Worm (Caenorhabditis elegans) whole organism, L1 larva: ENCODE results near the gene K01A11.1.

Source experiments
- F16B12.6 ChIP-seq: fragments of 150-350 bp; optimal IDR thresholded peaks from 2 replicates; lab custom pipeline; 2014; ENCODE audit warnings: missing biosample characterization, missing genetic modification characterization
- alr-1 ChIP-seq: fragments of 200-800 bp; sonication (Bioruptor generic); optimal IDR thresholded peaks from 2 replicates; lab custom pipeline; 2018; ENCODE audit warnings: borderline replicate concordance, mild to moderate bottlenecking, missing genetic modification characterization, missing compliant biosample characterization
- ceh-8 ChIP-seq: fragments of 200-800 bp; sonication (Bioruptor generic); optimal IDR thresholded peaks from 2 replicates; lab custom pipeline; 2018; ENCODE audit warnings: mild to moderate bottlenecking, missing genetic modification characterization, moderate library complexity, missing compliant biosample characterization
- ceh-82 ChIP-seq, 3 experiments: fragments of 150-350 bp in 1 of 3; sonication (generic microtip) in 2 of 3; optimal IDR thresholded peaks; 2 replicates each; lab custom pipeline; 2014 to 2017; ENCODE audit warnings: missing biosample characterization in 3 of 3, missing genetic modification characterization in 3 of 3
- ceh-88 ChIP-seq: fragments of 200-800 bp; sonication (Bioruptor generic); IDR thresholded peaks from 2 replicates; pipeline ENCODE4 v1.3.6; 2022; ENCODE audit warnings: missing genetic modification characterization, missing compliant biosample characterization
- dpl-1 ChIP-seq, 3 experiments: fragments of 150-350 bp in 2 of 3; sonication (generic microtip) in 1 of 3; optimal IDR thresholded peaks; 2 replicates each; lab custom pipeline; 2014 to 2017; ENCODE audit warnings: missing biosample characterization in 3 of 3, missing genetic modification characterization in 3 of 3, missing genetic modification reagents in 3 of 3
- efl-1 ChIP-seq, 4 experiments: fragments of 150-350 bp; optimal IDR thresholded peaks in 3 of 4; peaks in 1 of 4; 1 replicate in 1 of 4; 2 replicates in 3 of 4; lab custom pipeline; 2014; ENCODE audit warnings: missing biosample characterization in 2 of 4, missing genetic modification characterization in 2 of 4, missing genetic modification reagents in 2 of 4
- efl-3 ChIP-seq: fragments of 200-800 bp; sonication (Bioruptor generic); optimal IDR thresholded peaks from 2 replicates; lab custom pipeline; 2018; ENCODE audit warnings: mild to moderate bottlenecking, missing genetic modification characterization, missing compliant biosample characterization
- egl-13 ChIP-seq: sonication (generic microtip); optimal IDR thresholded peaks from 2 replicates; lab custom pipeline; 2016; ENCODE audit warnings: missing genotype, missing genetic modification reagents, missing genetic modification characterization, missing compliant biosample characterization
- egl-27 ChIP-seq, 2 experiments: fragments of 150-350 bp in 1 of 2; sonication (generic microtip); optimal IDR thresholded peaks; 3 replicates each; lab custom pipeline; 2017 to 2018; ENCODE audit warnings: missing biosample characterization in 2 of 2, missing genetic modification characterization in 2 of 2, missing genetic modification reagents in 2 of 2
- elt-2 ChIP-seq: sonication (generic microtip); optimal IDR thresholded peaks from 2 replicates; lab custom pipeline; 2016; ENCODE audit warnings: missing genetic modification characterization, mild to moderate bottlenecking, inconsistent platforms, missing compliant biosample characterization, missing genetic modification reagents
- elt-3 ChIP-seq, 6 experiments: fragments of 150-350 bp in 1 of 6; sonication (generic microtip); optimal IDR thresholded peaks; 2 replicates each; lab custom pipeline; 2017 to 2018; ENCODE audit warnings: missing biosample characterization in 6 of 6, missing genetic modification characterization in 6 of 6, inconsistent platforms in 1 of 6
- fkh-4 ChIP-seq: sonication (generic microtip); optimal IDR thresholded peaks from 2 replicates; lab custom pipeline; 2016; ENCODE audit warnings: missing compliant biosample characterization, missing genetic modification characterization, borderline replicate concordance
- fkh-8 ChIP-seq: sonication (generic microtip); optimal IDR thresholded peaks from 2 replicates; lab custom pipeline; 2016; ENCODE audit warnings: mild to moderate bottlenecking, missing genetic modification characterization, missing compliant biosample characterization
- fos-1 ChIP-seq: fragments of 150-350 bp; optimal IDR thresholded peaks from 2 replicates; lab custom pipeline; 2014; ENCODE audit warnings: missing biosample characterization, missing genetic modification characterization
- grh-1 ChIP-seq: fragments of 200-800 bp; sonication (Bioruptor generic); IDR thresholded peaks from 2 replicates; pipeline ENCODE4 v1.3.6; 2022; ENCODE audit warnings: missing genetic modification reagents, missing genetic modification characterization, missing compliant biosample characterization
- hpl-2 ChIP-seq: fragments of 150-350 bp; optimal IDR thresholded peaks from 2 replicates; lab custom pipeline; 2014; ENCODE audit warnings: missing biosample characterization, missing genetic modification reagents, missing genetic modification characterization
- lin-35 ChIP-seq, 2 experiments: fragments of 150-350 bp; optimal IDR thresholded peaks; 2 replicates each; lab custom pipeline; 2014; ENCODE audit warnings: missing biosample characterization in 2 of 2, missing genetic modification characterization in 2 of 2, missing genetic modification reagents in 2 of 2
- lin-39 ChIP-seq: fragments of 150-350 bp; optimal IDR thresholded peaks from 2 replicates; lab custom pipeline; 2014; ENCODE audit warnings: missing biosample characterization, missing genetic modification reagents, missing genetic modification characterization
- lir-3 ChIP-seq: sonication (generic microtip); optimal IDR thresholded peaks from 2 replicates; lab custom pipeline; 2016; ENCODE audit warnings: mild to moderate bottlenecking, missing genetic modification characterization, moderate library complexity, missing compliant biosample characterization; ENCODE audit not compliant: poor library complexity
- lsy-2 ChIP-seq, 2 experiments: fragments of 150-350 bp; optimal IDR thresholded peaks; 2 replicates each; lab custom pipeline; 2014; ENCODE audit warnings: missing biosample characterization in 2 of 2, missing genetic modification characterization in 2 of 2
- nhr-12 ChIP-seq: sonication (generic microtip); optimal IDR thresholded peaks from 2 replicates; lab custom pipeline; 2017; ENCODE audit warnings: missing biosample characterization, missing genetic modification characterization
- nhr-237 ChIP-seq: fragments of 150-350 bp; optimal IDR thresholded peaks from 2 replicates; lab custom pipeline; 2014; ENCODE audit warnings: missing biosample characterization, missing genetic modification characterization
- nhr-47 ChIP-seq: sonication (generic microtip); optimal IDR thresholded peaks from 2 replicates; lab custom pipeline; 2016; ENCODE audit warnings: mild to moderate bottlenecking, missing genetic modification characterization, moderate library complexity, missing compliant biosample characterization
- nhr-76 ChIP-seq: sonication (generic microtip); optimal IDR thresholded peaks from 2 replicates; lab custom pipeline; 2017; ENCODE audit warnings: missing biosample characterization, missing genetic modification characterization
- nhr-85 ChIP-seq: sonication (generic microtip); peaks from one replicate; lab custom pipeline; 2016; ENCODE audit warnings: missing genetic modification characterization, inconsistent platforms, missing compliant biosample characterization
- nhr-90 ChIP-seq: sonication (generic microtip); optimal IDR thresholded peaks from 2 replicates; lab custom pipeline; 2016; ENCODE audit warnings: mild to moderate bottlenecking, missing genetic modification characterization, missing compliant biosample characterization; ENCODE audit not compliant: poor library complexity
- pax-3 ChIP-seq: fragments of 200-800 bp; sonication (Bioruptor generic); optimal IDR thresholded peaks from 2 replicates; lab custom pipeline; 2018; ENCODE audit warnings: mild to moderate bottlenecking, missing genetic modification characterization, moderate library complexity, missing compliant biosample characterization
- pqm-1 ChIP-seq: sonication (generic microtip); optimal IDR thresholded peaks from 3 replicates; lab custom pipeline; 2017; ENCODE audit warnings: missing biosample characterization, missing genetic modification characterization
- skn-1 ChIP-seq: fragments of 150-350 bp; optimal IDR thresholded peaks from 2 replicates; lab custom pipeline; 2014; ENCODE audit warnings: missing biosample characterization, missing genetic modification characterization
- snu-23 ChIP-seq: sonication (generic microtip); optimal IDR thresholded peaks from 2 replicates; lab custom pipeline; 2016; ENCODE audit warnings: missing genetic modification characterization, missing compliant biosample characterization
- sup-37 ChIP-seq: fragments of 200-800 bp; sonication (Bioruptor generic); optimal IDR thresholded peaks from 2 replicates; lab custom pipeline; 2018; ENCODE audit warnings: mild to moderate bottlenecking, missing genetic modification characterization, missing compliant biosample characterization
- swsn-7 ChIP-seq: sonication (generic microtip); optimal IDR thresholded peaks from 2 replicates; lab custom pipeline; 2016; ENCODE audit warnings: missing genetic modification characterization, missing compliant biosample characterization
- tlp-1 ChIP-seq: fragments of 150-350 bp; optimal IDR thresholded peaks from 2 replicates; lab custom pipeline; 2014; ENCODE audit warnings: missing biosample characterization, missing genetic modification characterization
- unc-130 ChIP-seq: fragments of 150-350 bp; optimal IDR thresholded peaks from 2 replicates; lab custom pipeline; 2017; ENCODE audit warnings: missing biosample characterization, missing genetic modification characterization, inconsistent platforms
- unc-62 ChIP-seq: fragments of 150-350 bp; optimal IDR thresholded peaks from 2 replicates; lab custom pipeline; 2014; ENCODE audit warnings: missing biosample characterization, missing genetic modification reagents, missing genetic modification characterization
- unc-98 ChIP-seq: fragments of 200-800 bp; sonication (Bioruptor generic); IDR thresholded peaks from 2 replicates; pipeline ENCODE4 v1.3.6; 2022; ENCODE audit warnings: missing genetic modification characterization, missing compliant biosample characterization
- xbp-1 ChIP-seq: sonication (generic microtip); optimal IDR thresholded peaks from 2 replicates; lab custom pipeline; 2016; ENCODE audit warnings: missing genetic modification characterization, missing compliant biosample characterization
- zag-1 ChIP-seq: fragments of 150-350 bp; optimal IDR thresholded peaks from 2 replicates; lab custom pipeline; 2014; ENCODE audit warnings: missing biosample characterization, missing genetic modification characterization
- zip-4 ChIP-seq: fragments of 200-800 bp; sonication (Bioruptor generic); optimal IDR thresholded peaks from 2 replicates; lab custom pipeline; 2018; ENCODE audit warnings: mild to moderate bottlenecking, missing genetic modification characterization, moderate library complexity, missing compliant biosample characterization
- ztf-11 ChIP-seq, 2 experiments: sonication (generic microtip); optimal IDR thresholded peaks; 2 replicates each; lab custom pipeline; 2016 to 2017; ENCODE audit warnings: missing genetic modification characterization in 2 of 2, missing biosample characterization in 1 of 2, missing compliant biosample characterization in 1 of 2
- ztf-4 ChIP-seq: fragments of 150-350 bp; optimal IDR thresholded peaks from 2 replicates; lab custom pipeline; 2014; ENCODE audit warnings: missing biosample characterization, missing genetic modification characterization

Gene K01A11.1

DNA sequence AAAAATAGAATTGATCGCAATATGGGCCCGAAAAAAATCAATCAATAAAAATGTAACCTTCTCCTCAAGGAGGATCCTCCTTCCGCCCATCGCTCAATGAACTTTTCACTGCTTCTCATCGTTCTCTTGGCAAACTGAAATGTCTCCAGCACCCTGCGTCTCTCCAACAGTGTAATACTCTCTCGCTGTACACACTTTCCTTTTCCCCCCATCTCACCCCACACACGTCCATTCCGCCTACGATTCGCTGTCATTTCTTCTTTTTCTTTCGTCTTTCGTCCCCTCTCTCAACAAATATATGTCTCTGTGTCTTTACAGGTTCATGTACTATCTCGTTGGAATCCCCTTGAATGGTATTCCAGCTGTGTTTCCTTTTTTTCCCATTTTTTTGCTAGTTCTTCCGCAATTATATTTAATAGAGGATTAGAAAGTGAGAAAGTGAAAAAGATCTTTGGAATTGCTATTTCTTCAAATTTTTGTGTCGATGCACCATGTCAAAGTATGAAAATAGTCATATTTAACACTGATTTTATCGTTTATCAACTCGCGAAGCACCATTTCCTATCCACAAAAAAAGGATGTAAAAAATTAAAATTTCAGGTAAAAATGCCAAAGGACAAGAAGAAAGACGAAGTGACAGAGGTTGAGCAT, 40.2 kb upstream of the K01A11.1 start, which contains the start of gene rsu-1 (continued):
- TF ChIP-seq grh-1 (GFP tag; lab: Robert Waterston, UW) (no peak), nhr-85 (tag; lab: Kevin White, UChicago) (peak; percentile 46), dpl-1 (GFP tag; optimal IDR thresholded peaks at IDR 0.05; lab: Kevin White, UChicago) (peak in 2 of 3 experiments; percentile 36 to 42), fkh-8 (no peak), efl-3 (no peak), xbp-1 (tag; lab: Kevin White, UChicago) (peak; percentile 69), efl-1 (optimal IDR thresholded peaks at IDR 0.05; lab: Kevin White, UChicago) (peak; percentile 58 to 67), efl-1 (GFP tag; optimal IDR thresholded peaks at IDR 0.05 in 1 of 2; lab: Kevin White, UChicago) (peak; percentile 47 to 91), ceh-82 (tag; optimal IDR thresholded peaks at IDR 0.05; lab: Kevin White, UChicago) (peak; percentile 6 to 39 (median 34)), F16B12.6 (tag; lab: Kevin White, UChicago) (peak; percentile 2), zag-1 (tag; lab: Kevin White, UChicago) (no peak), unc-62 (GFP tag; lab: Kevin White, UChicago) (no peak), alr-1 (tag; lab: Kevin White, UChicago) (no peak), hpl-2 (no peak), egl-13 (tag; lab: Kevin White, UChicago) (no peak), tlp-1 (tag; lab: Kevin White, UChicago) (no peak), unc-98 (GFP tag; lab: Robert Waterston, UW) (no peak), ceh-8 (no peak), nhr-76 (tag; lab: Kevin White, UChicago) (no peak), elt-3 (tag; optimal IDR thresholded peaks at IDR 0.05; lab: Kevin White, UChicago) (peak in 1 of 6 experiments; percentile 15), pax-3 (tag; lab: Kevin White, UChicago) (no peak), nhr-90 (tag; lab: Kevin White, UChicago) (peak; percentile 47), snu-23 (peak; percentile 83), fkh-4 (tag; lab: Kevin White, UChicago) (no peak), lin-39 (tag; lab: Kevin White, UChicago) (no peak), lsy-2 (tag; optimal IDR thresholded peaks at IDR 0.05; lab: Kevin White, UChicago) (peak; percentile 66 to 75), ztf-4 (tag; lab: Kevin White, UChicago) (no peak), zip-4 (no peak), fos-1 (tag; lab: Kevin White, UChicago) (peak; percentile 11), pqm-1 (no peak), unc-130 (tag; lab: Kevin White, UChicago) (no peak), ztf-11 (tag; optimal IDR thresholded peaks at IDR 0.05; lab: Kevin White, UChicago) (peak in 1 of 2 experiments; percentile 49), nhr-12 (tag; lab: Kevin White, UChicago) (no peak), skn-1 (tag; lab: Kevin White, UChicago) (no peak), swsn-7 (tag; lab: Kevin White, UChicago) (peak; percentile 64), elt-2 (no peak), lir-3 (tag; lab: Kevin White, UChicago) (no peak), sup-37 (GFP tag; lab: Kevin White, UChicago) (no peak), egl-27 (tag; optimal IDR thresholded peaks at IDR 0.05; lab: Kevin White, UChicago) (peak in 1 of 2 experiments; percentile 18), nhr-237 (tag; lab: Kevin White, UChicago) (no peak)

DNA sequence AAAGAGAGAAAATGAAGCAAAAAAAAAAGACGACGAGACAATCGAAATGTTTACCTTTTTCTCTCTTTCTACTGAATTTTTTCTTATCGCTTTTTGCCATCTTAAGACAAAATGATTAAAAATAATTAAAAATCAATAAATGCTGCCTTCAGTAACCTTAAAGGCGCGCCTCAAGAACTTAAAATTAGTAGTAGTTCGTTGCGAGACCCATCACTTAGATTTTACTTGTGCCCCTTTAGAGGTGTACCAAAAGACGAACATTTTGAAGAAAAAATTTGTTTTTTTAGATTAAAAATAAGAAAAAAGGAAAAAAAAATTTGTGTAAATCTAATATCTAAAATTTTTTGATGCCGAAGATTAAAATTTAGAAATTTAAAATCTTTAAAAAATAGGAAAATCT, 39.7 kb upstream of the K01A11.1 start:
- TF ChIP-seq lin-35 (GFP tag; optimal IDR thresholded peaks at IDR 0.05; lab: Kevin White, UChicago) (no peak), lin-39 (tag; lab: Kevin White, UChicago) (no peak), egl-27 (tag; optimal IDR thresholded peaks at IDR 0.05; lab: Kevin White, UChicago) (no peak), ceh-88 (no peak), nhr-76 (tag; lab: Kevin White, UChicago) (no peak), egl-13 (tag; lab: Kevin White, UChicago) (no peak), nhr-47 (tag; lab: Kevin White, UChicago) (no peak)
